Worm (Caenorhabditis elegans) whole organism, L3 larva: Measurements from ENCODE around the gene F13A2.3.

Source experiments
- R02D3.7 ChIP-seq: fragments of 150-350 bp; optimal IDR thresholded peaks from 2 replicates; lab custom pipeline; 2014; ENCODE audit warnings: missing biosample characterization, missing genetic modification characterization
- ZK546.5 ChIP-seq: sonication (generic microtip); optimal IDR thresholded peaks from 2 replicates; lab custom pipeline; 2017; ENCODE audit warnings: missing biosample characterization, missing genetic modification characterization
- ama-1 ChIP-seq: fragments of 150-350 bp; optimal IDR thresholded peaks from 2 replicates; lab custom pipeline; 2018
- ceh-16 ChIP-seq: sonication (generic microtip); optimal IDR thresholded peaks from 2 replicates; lab custom pipeline; 2017; ENCODE audit warnings: missing biosample characterization, missing genetic modification characterization
- ceh-82 ChIP-seq: fragments of 150-350 bp; optimal IDR thresholded peaks from 2 replicates; lab custom pipeline; 2014; ENCODE audit warnings: missing biosample characterization, missing genetic modification characterization
- daf-12 ChIP-seq: fragments of 150-350 bp; optimal IDR thresholded peaks from 2 replicates; lab custom pipeline; 2014; ENCODE audit warnings: missing biosample characterization, missing genetic modification reagents, missing genetic modification characterization
- egl-27 ChIP-seq: sonication (generic microtip); optimal IDR thresholded peaks from 4 replicates; lab custom pipeline; 2017; ENCODE audit warnings: missing biosample characterization, missing genetic modification reagents, missing genetic modification characterization
- egl-5 ChIP-seq: fragments of 150-350 bp; optimal IDR thresholded peaks from 2 replicates; lab custom pipeline; 2017; ENCODE audit warnings: missing biosample characterization, missing genetic modification reagents, missing genetic modification characterization, inconsistent platforms
- elt-2 ChIP-seq: sonication (generic microtip); optimal IDR thresholded peaks from 2 replicates; lab custom pipeline; 2016; ENCODE audit warnings: missing genetic modification reagents, mild to moderate bottlenecking, missing genetic modification characterization, missing compliant biosample characterization
- elt-3 ChIP-seq, 3 experiments: fragments of 150-350 bp in 1 of 3; sonication (generic microtip) in 2 of 3; optimal IDR thresholded peaks; 2 replicates in 2 of 3; 4 replicates in 1 of 3; lab custom pipeline; 2014 to 2017; ENCODE audit warnings: missing biosample characterization in 3 of 3, missing genetic modification characterization in 3 of 3
- eor-1 ChIP-seq, 2 experiments: fragments of 150-350 bp; optimal IDR thresholded peaks; 2 replicates each; lab custom pipeline; 2014 to 2018; ENCODE audit warnings: missing biosample characterization in 2 of 2, missing genetic modification characterization in 2 of 2
- fkh-2 ChIP-seq: fragments of 150-350 bp; optimal IDR thresholded peaks from 2 replicates; lab custom pipeline; 2014; ENCODE audit warnings: missing biosample characterization, missing genetic modification reagents, missing genetic modification characterization
- fos-1 ChIP-seq: fragments of 150-350 bp; optimal IDR thresholded peaks from 2 replicates; lab custom pipeline; 2014; ENCODE audit warnings: missing biosample characterization, missing genetic modification characterization
- jun-1 ChIP-seq: fragments of 150-350 bp; optimal IDR thresholded peaks from 2 replicates; lab custom pipeline; 2014; ENCODE audit warnings: missing biosample characterization, missing genetic modification reagents, missing genetic modification characterization
- lin-15B ChIP-seq: fragments of 150-350 bp; optimal IDR thresholded peaks from 2 replicates; lab custom pipeline; 2014; ENCODE audit warnings: missing biosample characterization, missing genetic modification characterization
- lsy-12 ChIP-seq: sonication (generic microtip); optimal IDR thresholded peaks from 2 replicates; lab custom pipeline; 2016; ENCODE audit warnings: mild to moderate bottlenecking, missing genetic modification characterization, missing compliant biosample characterization
- mdl-1 ChIP-seq: fragments of 150-350 bp; optimal IDR thresholded peaks from 2 replicates; lab custom pipeline; 2014; ENCODE audit warnings: missing biosample characterization, missing genetic modification characterization
- nfya-1 ChIP-seq: sonication (generic microtip); optimal IDR thresholded peaks from 2 replicates; lab custom pipeline; 2017; ENCODE audit warnings: missing genetic modification characterization, mild to moderate bottlenecking, missing compliant biosample characterization, antibody characterized with exemption, moderate library complexity; ENCODE audit not compliant: insufficient read depth
- nhr-11 ChIP-seq: fragments of 150-350 bp; optimal IDR thresholded peaks from 2 replicates; lab custom pipeline; 2014; ENCODE audit warnings: missing biosample characterization, missing genetic modification characterization
- nhr-12 ChIP-seq: fragments of 150-350 bp; optimal IDR thresholded peaks from 2 replicates; lab custom pipeline; 2014; ENCODE audit warnings: missing biosample characterization, missing genetic modification characterization
- nhr-23 ChIP-seq: fragments of 150-350 bp; optimal IDR thresholded peaks from 2 replicates; lab custom pipeline; 2014; ENCODE audit warnings: missing biosample characterization, missing genetic modification reagents, missing genetic modification characterization
- nhr-25 ChIP-seq: sonication (generic microtip); optimal IDR thresholded peaks from 2 replicates; lab custom pipeline; 2017; ENCODE audit warnings: missing biosample characterization, missing genetic modification characterization
- nhr-28 ChIP-seq: fragments of 150-350 bp; optimal IDR thresholded peaks from 2 replicates; lab custom pipeline; 2014; ENCODE audit warnings: missing biosample characterization, missing genetic modification characterization
- nhr-43 ChIP-seq: sonication (generic microtip); optimal IDR thresholded peaks from 2 replicates; lab custom pipeline; 2016; ENCODE audit warnings: mild to moderate bottlenecking, missing genetic modification characterization, missing compliant biosample characterization; ENCODE audit not compliant: poor library complexity, severe bottlenecking
- nhr-76 ChIP-seq: fragments of 150-350 bp; sonication (generic microtip); optimal IDR thresholded peaks from 5 replicates; lab custom pipeline; 2014; ENCODE audit warnings: missing biosample characterization, missing genetic modification characterization
- nhr-77 ChIP-seq: fragments of 150-350 bp; optimal IDR thresholded peaks from 2 replicates; lab custom pipeline; 2014; ENCODE audit warnings: missing biosample characterization, missing genetic modification characterization
- pha-4 ChIP-seq: fragments of 150-350 bp; optimal IDR thresholded peaks from 2 replicates; lab custom pipeline; 2014; ENCODE audit warnings: missing biosample characterization, missing genetic modification reagents, missing genetic modification characterization
- pqm-1 ChIP-seq: fragments of 150-350 bp; optimal IDR thresholded peaks from 2 replicates; lab custom pipeline; 2017; ENCODE audit warnings: missing biosample characterization, missing genetic modification characterization, inconsistent platforms
- sea-2 ChIP-seq: fragments of 150-350 bp; sonication (generic microtip); optimal IDR thresholded peaks from 4 replicates; lab custom pipeline; 2014; ENCODE audit warnings: missing biosample characterization, missing genetic modification reagents, missing genetic modification characterization
- snpc-4 ChIP-seq: fragments of 150-350 bp; optimal IDR thresholded peaks from 2 replicates; lab custom pipeline; 2014; ENCODE audit warnings: missing biosample characterization, missing genetic modification characterization
- tbx-2 ChIP-seq: sonication (generic microtip); optimal IDR thresholded peaks from 2 replicates; lab custom pipeline; 2016; ENCODE audit warnings: mild to moderate bottlenecking, missing genetic modification characterization, missing compliant biosample characterization
- ztf-11 ChIP-seq: fragments of 150-350 bp; optimal IDR thresholded peaks from 2 replicates; lab custom pipeline; 2014; ENCODE audit warnings: missing biosample characterization, missing genetic modification characterization

The F13A2.3 gene

DNA sequence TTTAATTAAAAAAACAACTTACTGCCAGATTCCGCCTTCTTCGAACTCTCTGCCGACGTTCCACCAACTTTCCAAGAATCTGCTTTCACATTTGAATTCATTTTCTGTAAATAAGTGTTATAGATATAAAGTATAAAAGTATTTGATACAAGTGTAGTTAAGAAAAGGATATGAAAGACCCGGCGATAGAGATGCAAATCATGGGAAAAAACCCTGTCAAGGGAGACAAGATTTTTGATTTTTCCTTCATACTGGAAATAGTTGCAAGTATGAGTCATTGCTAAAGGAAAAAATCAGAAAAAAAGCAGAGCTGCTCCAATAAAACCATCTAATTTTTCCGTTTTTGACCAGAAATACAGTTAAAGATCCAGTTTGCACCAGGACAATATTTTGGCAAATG, at the start of gene F13A2.3:
Gene F13A2.3 (minus strand): TSS at position 101 of the 400 bp plus-strand sequence.
- TF ChIP-seq lin-15B (tag; lab: Kevin White, UChicago) (no peak), nhr-28 (tag; lab: Kevin White, UChicago) (no peak), R02D3.7 (tag; lab: Kevin White, UChicago) (no peak), nhr-11 (tag; lab: Kevin White, UChicago) (no peak), ztf-11 (tag; lab: Kevin White, UChicago) (no peak), pqm-1 (tag; lab: Kevin White, UChicago) (no peak), eor-1 (tag; optimal IDR thresholded peaks at IDR 0.05; lab: Kevin White, UChicago) (no peak), elt-3 (tag; optimal IDR thresholded peaks at IDR 0.05; lab: Kevin White, UChicago) (no peak), nhr-77 (no peak)

DNA sequence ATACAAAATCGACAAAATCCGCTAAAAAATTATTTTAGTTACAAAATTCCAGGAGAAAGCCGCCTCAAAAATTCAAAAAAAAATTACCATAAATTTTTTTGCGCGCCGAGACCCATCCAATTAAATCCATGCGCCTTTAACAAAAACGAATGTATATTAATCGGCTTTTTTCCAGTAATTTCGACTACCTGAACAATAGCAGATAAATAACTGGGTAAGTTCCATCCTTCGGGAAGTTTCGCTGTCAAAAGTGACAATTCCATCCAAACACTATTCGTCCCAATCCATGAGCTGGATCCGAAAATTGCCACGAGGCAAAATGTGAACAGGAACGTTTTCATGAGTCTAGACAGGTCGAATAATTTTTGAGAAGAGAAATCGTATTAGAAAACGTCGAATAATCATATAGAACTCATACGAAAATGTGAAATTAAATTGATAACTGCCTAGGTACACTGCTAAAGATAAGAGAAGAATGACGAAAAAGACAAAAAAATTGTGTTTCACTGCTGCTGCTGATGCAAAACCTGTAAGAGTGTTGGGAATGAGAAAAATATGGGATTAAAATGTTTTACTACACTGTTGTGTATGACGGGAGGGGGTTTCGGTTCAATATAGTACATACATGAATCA, 46.7 kb upstream of the F13A2.3 start, which contains the start of gene rft-1:
Gene rft-1 (minus strand): TSS at position 475 of the 633 bp plus-strand sequence.
- TF ChIP-seq lin-15B (tag; lab: Kevin White, UChicago) = no peak
- TF ChIP-seq jun-1 (tag; lab: Kevin White, UChicago) = no peak
- TF ChIP-seq ceh-82 = no peak
- TF ChIP-seq nhr-23 = no peak
- TF ChIP-seq nhr-25 (tag; lab: Kevin White, UChicago) = no peak
- TF ChIP-seq elt-2 (tag; lab: Kevin White, UChicago) = peak; percentile 50
- no peak for TF ChIP-seq nhr-77
- no peak for TF ChIP-seq eor-1 (tag; optimal IDR thresholded peaks at IDR 0.05; lab: Kevin White, UChicago)
- TF ChIP-seq pqm-1 (tag; lab: Kevin White, UChicago) = peak; percentile 12
- no peak for TF ChIP-seq nhr-76 (tag; lab: Kevin White, UChicago)
- TF ChIP-seq nhr-11 (tag; lab: Kevin White, UChicago) = no peak
- no peak for TF ChIP-seq daf-12 (tag; lab: Kevin White, UChicago)

DNA sequence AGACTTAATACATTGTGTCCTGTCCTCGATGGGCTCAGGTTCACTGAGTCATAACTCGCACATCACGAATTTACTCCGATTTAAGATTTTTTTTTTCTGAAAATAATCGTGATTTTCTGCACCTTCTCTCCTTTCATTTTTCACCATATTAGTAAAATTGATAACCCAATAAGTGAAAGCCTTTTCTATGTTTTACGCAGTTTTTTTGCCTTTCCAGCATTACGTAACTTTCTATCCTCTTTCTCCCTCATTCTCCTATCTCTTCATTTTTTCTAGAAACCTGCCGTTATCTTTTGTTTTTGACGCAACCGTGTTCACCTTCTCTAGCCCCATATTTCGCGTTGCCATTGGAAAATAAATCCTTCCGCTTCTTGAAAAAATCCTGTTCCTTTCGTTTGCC, 41.1 kb upstream of the F13A2.3 start:
- TF ChIP-seq elt-2 (tag; lab: Kevin White, UChicago) (no peak), nhr-25 (tag; lab: Kevin White, UChicago) (peak; percentile 43)
- TF ChIP-seq, all 47 proteins: peak for 1

DNA sequence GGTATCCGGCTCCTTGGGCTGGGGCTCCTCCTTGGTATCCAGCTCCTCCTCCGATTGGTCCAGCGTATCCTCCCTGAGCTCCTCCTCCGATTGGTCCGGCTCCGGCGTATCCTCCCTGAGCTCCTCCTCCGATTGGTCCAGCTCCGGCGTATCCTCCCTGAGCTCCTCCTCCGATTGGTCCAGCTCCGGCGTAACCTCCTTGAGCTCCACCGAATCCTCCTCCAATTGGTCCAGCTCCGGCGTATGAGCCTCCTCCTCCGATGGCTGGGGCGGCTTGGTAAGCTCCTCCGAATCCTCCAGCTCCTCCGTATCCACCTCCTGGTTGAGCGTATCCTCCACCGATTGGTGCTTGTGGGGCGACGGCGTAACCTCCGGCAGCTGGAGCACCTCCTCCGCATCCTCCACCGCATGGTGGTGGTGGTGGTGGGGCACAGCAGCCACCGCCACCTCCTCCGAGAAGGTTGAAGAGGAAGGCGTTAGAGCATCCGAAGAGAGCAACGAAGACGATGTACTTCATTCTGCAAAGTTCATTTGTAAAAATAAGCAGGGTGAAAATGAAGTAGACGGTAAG, 39.3 kb upstream of the F13A2.3 start, which contains the start of gene Y47D7A.13:
Gene Y47D7A.13 (minus strand): TSS at position 517 of the 571 bp plus-strand sequence.
- TF ChIP-seq R02D3.7 (tag; lab: Kevin White, UChicago) (no peak), nhr-12 (tag; lab: Kevin White, UChicago) (no peak), nhr-25 (tag; lab: Kevin White, UChicago) (peak; percentile 31)

DNA sequence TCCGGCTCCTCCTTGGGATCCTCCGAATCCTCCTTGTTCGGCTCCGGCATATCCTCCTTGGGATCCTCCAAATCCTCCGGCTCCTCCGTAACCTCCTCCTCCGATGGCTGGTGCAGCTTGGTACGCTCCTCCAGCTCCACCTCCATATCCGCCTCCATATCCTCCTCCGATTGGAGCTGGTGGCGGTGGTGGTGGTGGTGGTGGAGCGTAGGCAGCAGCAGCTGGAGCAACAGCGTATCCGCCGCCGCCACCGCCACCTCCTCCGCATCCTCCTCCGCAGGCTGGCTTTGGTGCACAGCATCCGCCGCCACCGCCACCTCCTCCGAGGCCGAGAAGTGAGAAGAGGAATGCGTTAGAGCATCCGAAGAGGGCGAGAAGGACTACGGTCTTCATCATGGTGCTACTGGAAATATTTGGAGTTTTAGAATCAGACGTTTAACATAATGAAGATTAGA, 36.7 kb upstream of the F13A2.3 start, which contains the start of gene Y47D7A.15:
Gene Y47D7A.15 (minus strand): TSS at position 405 of the 455 bp plus-strand sequence.
- TF ChIP-seq fos-1 (tag; lab: Kevin White, UChicago) (no peak), sea-2 (GFP tag; lab: Kevin White, UChicago) (no peak), daf-12 (tag; lab: Kevin White, UChicago) (no peak), ceh-82 (no peak), snpc-4 (tag; lab: Kevin White, UChicago) (no peak), nhr-43 (no peak), fkh-2 (no peak), nhr-11 (tag; lab: Kevin White, UChicago) (no peak), ztf-11 (tag; lab: Kevin White, UChicago) (no peak), ceh-16 (tag; lab: Kevin White, UChicago) (no peak), pha-4 (tag; lab: Kevin White, UChicago) (no peak), egl-27 (tag; lab: Kevin White, UChicago) (no peak), nhr-28 (tag; lab: Kevin White, UChicago) (no peak), nhr-76 (tag; lab: Kevin White, UChicago) (no peak), nhr-12 (tag; lab: Kevin White, UChicago) (no peak), pqm-1 (tag; lab: Kevin White, UChicago) (no peak)

DNA sequence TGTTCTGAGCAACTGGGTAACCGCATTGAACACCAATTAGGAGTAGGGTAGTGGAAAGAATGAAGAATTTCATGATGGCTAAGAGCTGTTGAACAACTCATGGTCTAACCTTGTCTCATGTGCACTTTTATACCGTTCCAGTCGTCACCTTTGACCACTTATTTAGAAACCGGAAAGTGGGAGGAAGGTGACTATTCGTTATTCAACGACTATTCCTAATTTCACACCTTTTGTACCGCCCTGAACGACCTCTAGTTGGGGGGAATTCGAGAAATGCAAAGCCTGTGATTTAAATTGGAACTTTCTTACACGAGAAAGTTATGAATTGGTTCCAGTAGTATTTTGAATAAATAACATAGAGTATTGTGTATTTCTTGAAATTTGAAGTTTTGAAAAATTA, 33.4 kb upstream of the F13A2.3 start, which contains the start of gene Y47D7A.12:
Gene Y47D7A.12 (minus strand): TSS at position 101 of the 400 bp plus-strand sequence.
- TF ChIP-seq nhr-28 (tag; lab: Kevin White, UChicago) (no peak), ceh-16 (tag; lab: Kevin White, UChicago) (no peak), nhr-23 (no peak), tbx-2 (tag; lab: Kevin White, UChicago) (no peak), lsy-12 (tag; lab: Kevin White, UChicago) (no peak), pha-4 (tag; lab: Kevin White, UChicago) (no peak), ama-1 (lab: Kevin White, UChicago) (no peak), elt-2 (tag; lab: Kevin White, UChicago) (no peak), fkh-2 (no peak), mdl-1 (tag; lab: Kevin White, UChicago) (no peak), nfya-1 (no peak), lin-15B (tag; lab: Kevin White, UChicago) (no peak), ZK546.5 (tag; lab: Kevin White, UChicago) (no peak), nhr-77 (no peak), egl-5 (tag; lab: Kevin White, UChicago) (no peak), snpc-4 (tag; lab: Kevin White, UChicago) (no peak)
